Fruit fly (Drosophila melanogaster) whole organism, prepupa: ENCODE measurements around the gene CG43319.
A peak's percentile ranks its signal among the peaks of the same experiment; 100 is the strongest.

ENCODE experiments used
- CG11902 ChIP-seq: fragments of 200-800 bp; sonication (Bioruptor generic); optimal IDR thresholded peaks from 3 replicates; lab custom pipeline; 2016; ENCODE audit warnings: missing biosample characterization, missing genetic modification characterization
- CG15336 ChIP-seq: fragments of 200-800 bp; sonication (Bioruptor generic); IDR thresholded peaks from 2 replicates; pipeline ENCODE4 v1.3.6; 2022; ENCODE audit warnings: missing biosample characterization, missing genetic modification characterization
- CG32006 ChIP-seq: fragments of 200-800 bp; sonication (Bioruptor generic); optimal IDR thresholded peaks from 3 replicates; lab custom pipeline; 2017; ENCODE audit warnings: missing biosample characterization, mild to moderate bottlenecking, missing genetic modification characterization
- CG4318 ChIP-seq: fragments of 200-800 bp; sonication (Bioruptor generic); optimal IDR thresholded peaks from 3 replicates; lab custom pipeline; 2017; ENCODE audit warnings: missing biosample characterization, mild to moderate bottlenecking, missing genetic modification characterization
- CG6792 ChIP-seq: fragments of 200-800 bp; sonication (Bioruptor generic); optimal IDR thresholded peaks from 3 replicates; lab custom pipeline; 2016; ENCODE audit warnings: missing biosample characterization, missing genetic modification characterization
- Eip75B ChIP-seq: fragments of 200-800 bp; sonication (Bioruptor generic); optimal IDR thresholded peaks from 3 replicates; lab custom pipeline; 2016; ENCODE audit warnings: missing biosample characterization, missing genetic modification characterization
- OdsH ChIP-seq: fragments of 200-800 bp; sonication (Bioruptor generic); optimal IDR thresholded peaks from 3 replicates; lab custom pipeline; 2016; ENCODE audit warnings: missing biosample characterization, missing genetic modification characterization
- Sox102F ChIP-seq: fragments of 200-800 bp; sonication (Bioruptor generic); optimal IDR thresholded peaks from 2 replicates; lab custom pipeline; 2016; ENCODE audit warnings: missing biosample characterization, mild to moderate bottlenecking, missing genetic modification characterization
- Sox14 ChIP-seq: fragments of 200-800 bp; sonication (Bioruptor generic); optimal IDR thresholded peaks from 3 replicates; lab custom pipeline; 2016; ENCODE audit warnings: missing biosample characterization, missing genetic modification characterization
- acj6 ChIP-seq: fragments of 200-800 bp; sonication (Bioruptor generic); optimal IDR thresholded peaks from 3 replicates; lab custom pipeline; 2016; ENCODE audit warnings: missing biosample characterization, missing genetic modification characterization
- fkh ChIP-seq: fragments of 200-800 bp; sonication (Bioruptor generic); optimal IDR thresholded peaks from 3 replicates; lab custom pipeline; 2017; ENCODE audit warnings: missing biosample characterization, mild to moderate bottlenecking, missing genetic modification characterization, moderate library complexity
- lz ChIP-seq: fragments of 200-800 bp; sonication (Bioruptor generic); optimal IDR thresholded peaks from 3 replicates; lab custom pipeline; 2016; ENCODE audit warnings: missing biosample characterization, missing genetic modification characterization
- svp ChIP-seq: fragments of 200-800 bp; sonication (Bioruptor generic); peaks from one replicate; lab custom pipeline; 2016; ENCODE audit warnings: missing biosample characterization, missing genetic modification characterization

The CG43319 gene

dm6 chr3R:27739999-27740398 lies 45.9 kb downstream of the CG43319 start:
- TF ChIP-seq CG11902 (GFP tag; lab: Kevin White, UChicago) = no peak
- TF ChIP-seq svp (GFP tag; lab: Kevin White, UChicago) = peak; percentile 81

dm6 chr3R:27740692-27741091 lies 46.6 kb downstream of the CG43319 start:
- no peak for TF ChIP-seq Eip75B (GFP tag; lab: Kevin White, UChicago)
- TF ChIP-seq CG6792 (GFP tag; lab: Kevin White, UChicago) = no peak
- no peak for TF ChIP-seq lz (GFP tag; lab: Kevin White, UChicago)
- TF ChIP-seq CG4318 (GFP tag; lab: Kevin White, UChicago) = no peak
- TF ChIP-seq OdsH = no peak
- no peak for TF ChIP-seq Sox14 (GFP tag; lab: Kevin White, UChicago)
- TF ChIP-seq Sox102F (GFP tag; lab: Kevin White, UChicago) = no peak
- TF ChIP-seq CG32006 (GFP tag; lab: Kevin White, UChicago) = no peak
- no peak for TF ChIP-seq CG15336 (GFP tag; lab: Robert Waterston, UW)
- TF ChIP-seq fkh = no peak
- no peak for TF ChIP-seq acj6 (GFP tag; lab: Kevin White, UChicago)
